Worm (Caenorhabditis elegans): ENCODE results near the gene gstk-2.
"Not testable (repeated sequence)": the region's sequence is repeated elsewhere in the genome, so short reads cannot be mapped to it uniquely, and the experiment has no call there.

Gene gstk-2

ce11 chrIV:7253271-7253670 lies 11.2 kb upstream of the gstk-2 start:
- TF ChIP-seq snpc-4 (tag; optimal IDR thresholded peaks at IDR 0.05) (peak; percentile 50), nhr-21 (tag; optimal IDR thresholded peaks at IDR 0.05) (no peak)

ce11 chrIV:7250158-7250557 lies 8.1 kb upstream of the gstk-2 start, which contains the start of gene D2024.18:
Gene D2024.18 (plus strand): TSS chrIV:7250458.
- TF ChIP-seq ztf-1 (GFP tag; conservative IDR thresholded peaks at IDR 0.05) (no peak), nhr-129 (tag; optimal IDR thresholded peaks at IDR 0.05) (no peak), crh-2 (tag; optimal IDR thresholded peaks at IDR 0.05) (no peak), ceh-82 (tag; optimal IDR thresholded peaks at IDR 0.05) (no peak), nhr-25 (tag; optimal IDR thresholded peaks at IDR 0.05) (no peak), nhr-21 (tag; optimal IDR thresholded peaks at IDR 0.05) (no peak), ztf-11 (tag; optimal IDR thresholded peaks at IDR 0.05) (no peak), ztf-4 (tag; optimal IDR thresholded peaks at IDR 0.05) (no peak), Y55F3AM.14 (GFP tag; optimal IDR thresholded peaks at IDR 0.05) (no peak), zag-1 (tag; optimal IDR thresholded peaks at IDR 0.05) (no peak), nhr-237 (tag; optimal IDR thresholded peaks at IDR 0.05) (no peak), mab-5 (tag; optimal IDR thresholded peaks at IDR 0.05) (no peak), nhr-11 (tag; optimal IDR thresholded peaks at IDR 0.05) (no peak), skn-1 (tag; optimal IDR thresholded peaks at IDR 0.05) (no peak), peb-1 (tag; optimal IDR thresholded peaks at IDR 0.05) (no peak), gmeb-1 (tag; optimal IDR thresholded peaks at IDR 0.05) (no peak), R02D3.7 (tag; optimal IDR thresholded peaks at IDR 0.05) (no peak), ceh-16 (tag; optimal IDR thresholded peaks at IDR 0.05) (no peak), lsy-2 (tag; optimal IDR thresholded peaks at IDR 0.05) (no peak), unc-39 (tag; optimal IDR thresholded peaks at IDR 0.05) (no peak)

ce11 chrIV:7247243-7247642 lies 5.2 kb upstream of the gstk-2 start, which contains the start of gene D2024.1:
Gene D2024.1 (plus strand): TSS chrIV:7247543.
- TF ChIP-seq ztf-4 (tag; optimal IDR thresholded peaks at IDR 0.05); Y55F3AM.14 (GFP tag; optimal IDR thresholded peaks at IDR 0.05); nhr-6 (tag; optimal IDR thresholded peaks at IDR 0.05): not testable (repeated sequence)

- no peak for TF ChIP-seq peb-1 (tag; optimal IDR thresholded peaks at IDR 0.05)
- TF ChIP-seq aly-2 (tag; optimal IDR thresholded peaks at IDR 0.05) = no peak
- no peak for TF ChIP-seq lin-13 (GFP tag; optimal IDR thresholded peaks at IDR 0.05)
- TF ChIP-seq mab-5 (tag; optimal IDR thresholded peaks at IDR 0.05) = no peak
- TF ChIP-seq ceh-82 (tag; optimal IDR thresholded peaks at IDR 0.05) = no peak
- no peak for TF ChIP-seq nhr-129 (tag; optimal IDR thresholded peaks at IDR 0.05)
- no peak for TF ChIP-seq nhr-77 (tag; optimal IDR thresholded peaks at IDR 0.05)
- TF ChIP-seq lin-39 (tag; optimal IDR thresholded peaks at IDR 0.05) = no peak
- TF ChIP-seq nhr-12 (tag; optimal IDR thresholded peaks at IDR 0.05) = no peak
- no peak for TF ChIP-seq lsy-2 (tag; optimal IDR thresholded peaks at IDR 0.05)
- no peak for TF ChIP-seq dmd-4 (tag; optimal IDR thresholded peaks at IDR 0.05)
- TF ChIP-seq blmp-1 (tag; optimal IDR thresholded peaks at IDR 0.05; ENCODE audit: insufficient read depth) = no peak
- TF ChIP-seq nhr-6 (tag; optimal IDR thresholded peaks at IDR 0.05) = no peak
- TF ChIP-seq nhr-21 (tag; optimal IDR thresholded peaks at IDR 0.05) = no peak
- TF ChIP-seq snpc-4 (tag; optimal IDR thresholded peaks at IDR 0.05) = no peak
- TF ChIP-seq nhr-10 (tag; optimal IDR thresholded peaks at IDR 0.05) = no peak
- no peak for TF ChIP-seq ztf-11 (tag; optimal IDR thresholded peaks at IDR 0.05)
- TF ChIP-seq F13H6.1 (tag; optimal IDR thresholded peaks at IDR 0.05) = no peak
- no peak for TF ChIP-seq C34F6.9 (tag; optimal IDR thresholded peaks at IDR 0.05)
Observed at ce11 chrIV:7246553-7246952, 4.5 kb upstream of the gstk-2 start, which contains the start of gene col-114. Gene col-114 (minus strand): TSS chrIV:7246653.

DNA sequence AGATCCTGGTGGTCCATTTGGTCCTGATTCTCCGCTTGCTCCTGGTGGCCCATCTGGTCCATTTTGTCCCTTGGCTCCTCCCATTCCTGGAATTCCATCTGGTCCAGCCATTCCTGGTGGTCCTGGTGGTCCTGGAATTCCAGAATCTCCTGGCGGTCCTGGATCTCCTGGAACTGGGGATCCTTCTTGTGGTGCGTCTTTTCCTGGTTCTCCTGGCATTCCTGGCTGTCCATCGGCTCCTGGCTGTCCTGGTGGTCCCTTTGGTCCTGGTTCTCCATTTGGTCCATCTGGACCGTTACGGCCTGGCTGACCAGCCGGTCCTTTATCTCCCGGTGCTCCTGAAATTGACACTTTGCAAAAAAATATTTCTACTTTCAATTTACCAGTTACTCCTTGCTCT lies 3.5 kb upstream of the gstk-2 start:
- TF ChIP-seq lin-11 (tag; optimal IDR thresholded peaks at IDR 0.05) = no peak
- no peak for TF ChIP-seq aly-2 (tag; optimal IDR thresholded peaks at IDR 0.05)
- TF ChIP-seq gmeb-1 (tag; optimal IDR thresholded peaks at IDR 0.05) = no peak
- TF ChIP-seq peb-1 (tag; optimal IDR thresholded peaks at IDR 0.05) = no peak
- no peak for TF ChIP-seq nhr-237 (tag; optimal IDR thresholded peaks at IDR 0.05)
- no peak for TF ChIP-seq lin-13 (GFP tag; optimal IDR thresholded peaks at IDR 0.05)
- TF ChIP-seq unc-62 (GFP tag; optimal IDR thresholded peaks at IDR 0.05) = no peak
- TF ChIP-seq ZK546.5 (tag; optimal IDR thresholded peaks at IDR 0.05) = no peak
- no peak for TF ChIP-seq crh-2 (tag; optimal IDR thresholded peaks at IDR 0.05)
- no peak for TF ChIP-seq elt-1 (tag; optimal IDR thresholded peaks at IDR 0.05)
- no peak for TF ChIP-seq ceh-82 (tag; optimal IDR thresholded peaks at IDR 0.05)
- TF ChIP-seq mbf-1 (tag; optimal IDR thresholded peaks at IDR 0.05) = no peak
- no peak for TF ChIP-seq ztf-1 (GFP tag; conservative IDR thresholded peaks at IDR 0.05)
